Worm (Caenorhabditis elegans): Measurements from ENCODE around the gene csa-1.

ce11 chrII:9277153-9277552 is 42.4 kb downstream of the csa-1 start:
- no peak for TF ChIP-seq ceh-83 (GFP tag; optimal IDR thresholded peaks at IDR 0.05)
- TF ChIP-seq pha-4 (tag; optimal IDR thresholded peaks at IDR 0.05): no peak
- TF ChIP-seq lsy-2 (tag; optimal IDR thresholded peaks at IDR 0.05): no peak
- TF ChIP-seq nhr-76 (tag; optimal IDR thresholded peaks at IDR 0.05): no peak
- no peak for TF ChIP-seq snpc-4 (tag; optimal IDR thresholded peaks at IDR 0.05)
- TF ChIP-seq lin-13 (tag; optimal IDR thresholded peaks at IDR 0.05): no peak
- no peak for TF ChIP-seq cnd-1 (tag; optimal IDR thresholded peaks at IDR 0.05)
- TF ChIP-seq unc-62 (GFP tag; optimal IDR thresholded peaks at IDR 0.05): no peak
- TF ChIP-seq ceh-43 (GFP tag; optimal IDR thresholded peaks at IDR 0.05): no peak
- no peak for TF ChIP-seq ham-2 (GFP tag; optimal IDR thresholded peaks at IDR 0.05)
- TF ChIP-seq mab-5 (tag; optimal IDR thresholded peaks at IDR 0.05): no peak
- TF ChIP-seq hlh-1 (tag; optimal IDR thresholded peaks at IDR 0.05): no peak
- TF ChIP-seq flh-1 (GFP tag; optimal IDR thresholded peaks at IDR 0.05): no peak
